Worm (Caenorhabditis elegans): ENCODE measurements around the gene W07G4.8.

The W07G4.8 gene

ce11 chrV:13046125-13047123 is 2.9 kb downstream of the W07G4.8 start (continued):
- TF ChIP-seq fkh-3 (tag; optimal IDR thresholded peaks at IDR 0.05) (no peak), lsl-1 (GFP tag; optimal IDR thresholded peaks at IDR 0.05) (no peak), somi-1 (GFP tag; optimal IDR thresholded peaks at IDR 0.05) (no peak), nfyb-1 (GFP tag; IDR thresholded peaks at IDR 0.05) (0 out of 2 replicates have a peak, but pooled peaks have one; percentile 14), hmg-1.2 (GFP tag; IDR thresholded peaks at IDR 0.05) (no peak), ets-4 (GFP tag; optimal IDR thresholded peaks at IDR 0.05) (no peak), ztf-28 (GFP tag; IDR thresholded peaks at IDR 0.05) (no peak), lag-1 (GFP tag; IDR thresholded peaks at IDR 0.05) (no peak), lsy-27 (tag; optimal IDR thresholded peaks at IDR 0.05; ENCODE audit: borderline replicate concordance, insufficient read depth) (no peak), Y56A3A.18 (GFP tag; IDR thresholded peaks at IDR 0.05) (peak; percentile 54; the same call in 1 of the 2 replicates), B0035.1 (tag; optimal IDR thresholded peaks at IDR 0.05) (peak; percentile 44), ceh-100 (GFP tag; IDR thresholded peaks at IDR 0.05) (no peak), ztf-18 (tag; optimal IDR thresholded peaks at IDR 0.05) (no peak), nfya-1 (tag; optimal IDR thresholded peaks at IDR 0.05; ENCODE audit: borderline replicate concordance, insufficient read depth) (no peak), F52B5.7 (tag; optimal IDR thresholded peaks at IDR 0.05) (no peak), lir-1 (GFP tag; conservative IDR thresholded peaks at IDR 0.05) (no peak), B0336.3 (GFP tag; IDR thresholded peaks at IDR 0.05) (no peak), Y53G8AR.9 (GFP tag; conservative IDR thresholded peaks at IDR 0.05) (peak; percentile 70), sea-2 (GFP tag; IDR thresholded peaks at IDR 0.05) (no peak), zfh-2 (GFP tag; conservative IDR thresholded peaks at IDR 0.05) (no peak), egl-44 (GFP tag; IDR thresholded peaks at IDR 0.05) (no peak), F10E7.11 (tag; optimal IDR thresholded peaks at IDR 0.05) (no peak), ZK185.1 (tag; optimal IDR thresholded peaks at IDR 0.05; ENCODE audit: poor library complexity, severe bottlenecking) (no peak), Y53F4B.3 (GFP tag; IDR thresholded peaks at IDR 0.05) (no peak), die-1 (tag; optimal IDR thresholded peaks at IDR 0.05) (no peak), pbrm-1 (GFP tag; IDR thresholded peaks at IDR 0.05) (no peak), Y79H2A.3 (GFP tag; conservative IDR thresholded peaks at IDR 0.05) (no peak), rpc-1 (optimal IDR thresholded peaks at IDR 0.05) (no peak), rpc-1 (tag; optimal IDR thresholded peaks at IDR 0.05) (no peak), akir-1 (GFP tag; optimal IDR thresholded peaks at IDR 0.05) (no peak), cebp-1 (GFP tag; IDR thresholded peaks at IDR 0.05) (no peak), cebp-1 (tag; optimal IDR thresholded peaks at IDR 0.05) (peak; percentile 5), ama-1 (optimal IDR thresholded peaks at IDR 0.05) (no peak), ama-1 (GFP tag; optimal IDR thresholded peaks at IDR 0.05) (no peak), ztf-3 (GFP tag; optimal IDR thresholded peaks at IDR 0.05) (no peak), snpc-3.4 (tag; optimal IDR thresholded peaks at IDR 0.05) (no peak), hlh-12 (tag; optimal IDR thresholded peaks at IDR 0.05) (no peak), lin-40 (tag; optimal IDR thresholded peaks at IDR 0.05) (no peak), K11D2.4 (GFP tag; IDR thresholded peaks at IDR 0.05) (no peak), let-526 (GFP tag; IDR thresholded peaks at IDR 0.05) (0 out of 2 replicates have a peak, but pooled peaks have one; percentile 22), T26A5.8 (tag; optimal IDR thresholded peaks at IDR 0.05) (no peak), hlh-26 (GFP tag; conservative IDR thresholded peaks at IDR 0.05) (no peak), chd-7 (tag; optimal IDR thresholded peaks at IDR 0.05) (no peak), snpc-4 (GFP tag; optimal IDR thresholded peaks at IDR 0.05) (no peak), snpc-4 (tag; optimal IDR thresholded peaks at IDR 0.05) (no peak), K12H6.12 (tag; optimal IDR thresholded peaks at IDR 0.05) (no peak), ccch-3 (GFP tag; optimal IDR thresholded peaks at IDR 0.05) (no peak), ceh-40 (GFP tag; IDR thresholded peaks at IDR 0.05) (no peak)

Measured in whole organism, young adult.